Worm (Caenorhabditis elegans) whole organism, L2 larva: Measurements from ENCODE around the gene gtl-1.

Experiments
- Y55F3AM.14 ChIP-seq: fragments of 200-800 bp; sonication (Bioruptor generic); optimal IDR thresholded peaks from 2 replicates; lab custom pipeline; 2018; ENCODE audit warnings: mild to moderate bottlenecking, missing genetic modification characterization, missing compliant biosample characterization
- ama-1 ChIP-seq: fragments of 150-350 bp; optimal IDR thresholded peaks from 2 replicates; lab custom pipeline; 2018; ENCODE audit warnings: inconsistent platforms
- nhr-77 ChIP-seq: fragments of 150-350 bp; optimal IDR thresholded peaks from 2 replicates; lab custom pipeline; 2014; ENCODE audit warnings: missing biosample characterization, missing genetic modification characterization
- unc-62 ChIP-seq: fragments of 150-350 bp; optimal IDR thresholded peaks from 2 replicates; lab custom pipeline; 2014; ENCODE audit warnings: missing biosample characterization, missing genetic modification reagents, missing genetic modification characterization

- no peak for TF ChIP-seq unc-62 (GFP tag; lab: Kevin White, UChicago)
- no peak for TF ChIP-seq ama-1
- no peak for TF ChIP-seq Y55F3AM.14
- TF ChIP-seq nhr-77: no peak
These were observed at the start of gene gtl-1 for ce11 chrIV:11259485-11259972.
